Worm (Caenorhabditis elegans) whole organism, young adult: ENCODE data around the gene srx-119.

Source experiments
- B0336.3 ChIP-seq: fragments of 200-800 bp; sonication (Bioruptor generic); IDR thresholded peaks from 2 replicates; pipeline ENCODE4 v1.3.6; 2022; ENCODE audit warnings: missing genetic modification characterization, missing compliant biosample characterization
- C17E4.6 ChIP-seq: fragments of 200-800 bp; sonication (Bioruptor generic); IDR thresholded peaks from 2 replicates; pipeline ENCODE4 v1.3.6; 2022; ENCODE audit warnings: missing genetic modification reagents, missing genetic modification characterization, missing compliant biosample characterization
- F10E7.11 ChIP-seq: sonication (generic microtip); optimal IDR thresholded peaks from 2 replicates; lab custom pipeline; 2017; ENCODE audit warnings: mild to moderate bottlenecking, missing genetic modification characterization, moderate library complexity, missing compliant biosample characterization
- F37B4.10 ChIP-seq: fragments of 200-800 bp; sonication (Bioruptor generic); IDR thresholded peaks from 2 replicates; pipeline ENCODE4 v1.3.6; 2022; ENCODE audit warnings: missing genetic modification characterization, missing compliant biosample characterization
- F39B2.1 ChIP-seq: fragments of 200-800 bp; sonication (Bioruptor generic); IDR thresholded peaks from 2 replicates; pipeline ENCODE4 v1.3.6; 2022; ENCODE audit warnings: missing genetic modification reagents, missing genetic modification characterization, missing compliant biosample characterization
- F49E8.2 ChIP-seq: sonication (generic microtip); optimal IDR thresholded peaks from 3 replicates; lab custom pipeline; 2017; ENCODE audit warnings: missing genetic modification characterization, mild to moderate bottlenecking, missing compliant biosample characterization, antibody characterized with exemption, moderate library complexity; ENCODE audit not compliant: insufficient read depth
- F52B5.7 ChIP-seq: sonication (generic microtip); optimal IDR thresholded peaks from 2 replicates; lab custom pipeline; 2016; ENCODE audit warnings: mild to moderate bottlenecking, missing genetic modification characterization, missing compliant biosample characterization
- F57C9.4 ChIP-seq: sonication (generic microtip); optimal IDR thresholded peaks from 2 replicates; lab custom pipeline; 2017; ENCODE audit warnings: mild to moderate bottlenecking, missing genetic modification characterization, missing compliant biosample characterization
- K11D2.4 ChIP-seq: fragments of 200-800 bp; sonication (Bioruptor generic); IDR thresholded peaks from 2 replicates; pipeline ENCODE4 v1.3.6; 2022; ENCODE audit warnings: missing genetic modification reagents, missing genetic modification characterization, missing compliant biosample characterization
- Y56A3A.18 ChIP-seq: fragments of 200-800 bp; sonication (Bioruptor generic); IDR thresholded peaks from 2 replicates; pipeline ENCODE4 v1.3.6; 2022; ENCODE audit warnings: missing genetic modification reagents, missing genetic modification characterization, missing compliant biosample characterization
- ZK185.1 ChIP-seq: sonication (generic microtip); optimal IDR thresholded peaks from 2 replicates; lab custom pipeline; 2016; ENCODE audit warnings: mild to moderate bottlenecking, missing genetic modification characterization, missing compliant biosample characterization; ENCODE audit not compliant: poor library complexity, severe bottlenecking
- attf-5 ChIP-seq: fragments of 200-800 bp; sonication (Bioruptor generic); optimal IDR thresholded peaks from 2 replicates; lab custom pipeline; 2018; ENCODE audit warnings: mild to moderate bottlenecking, missing genetic modification characterization, missing compliant biosample characterization
- bed-2 ChIP-seq: fragments of 200-800 bp; sonication (Bioruptor generic); IDR thresholded peaks from 2 replicates; pipeline ENCODE4 v1.3.6; 2022; ENCODE audit warnings: missing genetic modification reagents, missing genetic modification characterization, missing compliant biosample characterization
- ceh-40 ChIP-seq: fragments of 200-800 bp; sonication (Bioruptor generic); IDR thresholded peaks from 2 replicates; pipeline ENCODE4 v1.3.6; 2022; ENCODE audit warnings: missing genetic modification characterization, missing compliant biosample characterization
- ceh-58 ChIP-seq: fragments of 200-800 bp; sonication (Bioruptor generic); IDR thresholded peaks from 2 replicates; pipeline ENCODE4 v1.3.6; 2022; ENCODE audit warnings: missing genetic modification characterization, missing compliant biosample characterization
- ceh-79 ChIP-seq: sonication (generic microtip); optimal IDR thresholded peaks from 2 replicates; lab custom pipeline; 2017; ENCODE audit warnings: mild to moderate bottlenecking, missing genetic modification characterization, missing compliant biosample characterization
- ceh-91 ChIP-seq: fragments of 200-800 bp; sonication (Bioruptor generic); IDR thresholded peaks from 2 replicates; pipeline ENCODE4 v1.3.6; 2022; ENCODE audit warnings: missing genetic modification reagents, missing genetic modification characterization, missing compliant biosample characterization
- die-1 ChIP-seq: sonication (generic microtip); optimal IDR thresholded peaks from 2 replicates; lab custom pipeline; 2016; ENCODE audit warnings: missing genotype, mild to moderate bottlenecking, missing genetic modification characterization, missing compliant biosample characterization
- dpl-1 ChIP-seq: fragments of 150-350 bp; optimal IDR thresholded peaks from 2 replicates; lab custom pipeline; 2014; ENCODE audit warnings: missing biosample characterization, missing genetic modification reagents, missing genetic modification characterization
- efl-1 ChIP-seq: fragments of 150-350 bp; optimal IDR thresholded peaks from 2 replicates; lab custom pipeline; 2014; ENCODE audit warnings: missing biosample characterization, missing genetic modification reagents, missing genetic modification characterization
- egl-18 ChIP-seq: fragments of 200-800 bp; sonication (Bioruptor generic); IDR thresholded peaks from 2 replicates; pipeline ENCODE4 v1.3.6; 2022; ENCODE audit warnings: missing genetic modification reagents, missing genetic modification characterization, missing compliant biosample characterization
- egl-44 ChIP-seq: fragments of 200-800 bp; sonication (Bioruptor generic); IDR thresholded peaks from 2 replicates; pipeline ENCODE4 v1.3.6; 2022; ENCODE audit warnings: missing genetic modification reagents, missing genetic modification characterization, missing compliant biosample characterization
- ekl-4 ChIP-seq: fragments of 200-800 bp; sonication (Bioruptor generic); IDR thresholded peaks from 2 replicates; pipeline ENCODE4 v1.3.6; 2022; ENCODE audit warnings: missing genetic modification reagents, missing genetic modification characterization, missing compliant biosample characterization
- ets-4 ChIP-seq: fragments of 200-800 bp; sonication (Bioruptor generic); optimal IDR thresholded peaks from 2 replicates; lab custom pipeline; 2018; ENCODE audit warnings: mild to moderate bottlenecking, missing genetic modification characterization, missing compliant biosample characterization
- hmg-1.2 ChIP-seq: fragments of 200-800 bp; sonication (Bioruptor generic); IDR thresholded peaks from 2 replicates; pipeline ENCODE4 v1.3.6; 2022; ENCODE audit warnings: missing genetic modification reagents, missing genetic modification characterization, missing compliant biosample characterization
- let-607 ChIP-seq, 2 experiments: fragments of 200-800 bp in 1 of 2; sonication (Bioruptor generic) in 1 of 2; sonication (generic microtip) in 1 of 2; optimal IDR thresholded peaks; 2 replicates each; lab custom pipeline; 2016 to 2018; ENCODE audit warnings: mild to moderate bottlenecking in 2 of 2, missing compliant biosample characterization in 2 of 2, missing genetic modification characterization in 2 of 2, moderate library complexity in 2 of 2, missing genotype in 1 of 2
- lin-40 ChIP-seq: sonication (generic microtip); optimal IDR thresholded peaks from 2 replicates; lab custom pipeline; 2016; ENCODE audit warnings: missing genetic modification characterization, mild to moderate bottlenecking, missing compliant biosample characterization, missing genotype, missing genetic modification reagents
- lsl-1 ChIP-seq: fragments of 200-800 bp; sonication (Bioruptor generic); optimal IDR thresholded peaks from 2 replicates; lab custom pipeline; 2018; ENCODE audit warnings: mild to moderate bottlenecking, missing genetic modification characterization, moderate library complexity, missing compliant biosample characterization
- madf-8 ChIP-seq: fragments of 200-800 bp; sonication (Bioruptor generic); conservative IDR thresholded peaks from 2 replicates; pipeline ENCODE4 v1.3.6; 2022; ENCODE audit warnings: missing genetic modification reagents, missing genetic modification characterization, missing compliant biosample characterization
- mel-28 ChIP-seq: sonication (generic microtip); optimal IDR thresholded peaks from 2 replicates; lab custom pipeline; 2016; ENCODE audit warnings: borderline replicate concordance, mild to moderate bottlenecking, missing genetic modification characterization, missing compliant biosample characterization
- nfya-1 ChIP-seq: sonication (generic microtip); optimal IDR thresholded peaks from 2 replicates; lab custom pipeline; 2017; ENCODE audit warnings: antibody characterized with exemption, missing compliant biosample characterization, missing genetic modification characterization, borderline replicate concordance; ENCODE audit not compliant: insufficient read depth
- nfyb-1 ChIP-seq: fragments of 200-800 bp; sonication (Bioruptor generic); IDR thresholded peaks from 2 replicates; pipeline ENCODE4 v1.3.6; 2022; ENCODE audit warnings: missing genetic modification reagents, missing genetic modification characterization, missing compliant biosample characterization
- nhr-179 ChIP-seq: sonication (generic microtip); optimal IDR thresholded peaks from 2 replicates; lab custom pipeline; 2016; ENCODE audit warnings: mild to moderate bottlenecking, missing genetic modification characterization, missing compliant biosample characterization
- nhr-80 ChIP-seq: sonication (generic microtip); optimal IDR thresholded peaks from 2 replicates; lab custom pipeline; 2016; ENCODE audit warnings: missing genetic modification characterization, missing compliant biosample characterization
- rcor-1 ChIP-seq: fragments of 200-800 bp; sonication (Bioruptor generic); IDR thresholded peaks from 2 replicates; pipeline ENCODE4 v1.3.6; 2022; ENCODE audit warnings: missing genetic modification reagents, missing genetic modification characterization, missing compliant biosample characterization
- sdz-38 ChIP-seq: sonication (generic microtip); optimal IDR thresholded peaks from 2 replicates; lab custom pipeline; 2016; ENCODE audit warnings: missing genotype, missing genetic modification characterization, missing compliant biosample characterization
- snpc-1.1 ChIP-seq: sonication (generic microtip); optimal IDR thresholded peaks from 2 replicates; lab custom pipeline; 2017; ENCODE audit warnings: missing genetic modification characterization, mild to moderate bottlenecking, missing compliant biosample characterization, antibody characterized with exemption, moderate library complexity, missing genotype, missing genetic modification reagents; ENCODE audit not compliant: insufficient read depth
- sptf-2 ChIP-seq: fragments of 200-800 bp; sonication (Bioruptor generic); optimal IDR thresholded peaks from 2 replicates; lab custom pipeline; 2018; ENCODE audit warnings: mild to moderate bottlenecking, missing genetic modification characterization, missing compliant biosample characterization
- unc-130 ChIP-seq: sonication (generic microtip); optimal IDR thresholded peaks from 2 replicates; lab custom pipeline; 2016; ENCODE audit warnings: missing genetic modification reagents, missing genetic modification characterization, missing compliant biosample characterization
- unc-62 ChIP-seq: fragments of 150-350 bp; optimal IDR thresholded peaks from 2 replicates; lab custom pipeline; 2014; ENCODE audit warnings: missing biosample characterization, missing genetic modification reagents, missing genetic modification characterization
- ztf-18 ChIP-seq: sonication (generic microtip); optimal IDR thresholded peaks from 2 replicates; lab custom pipeline; 2016; ENCODE audit warnings: missing genotype, mild to moderate bottlenecking, missing genetic modification characterization, missing compliant biosample characterization
- ztf-22 ChIP-seq: fragments of 200-800 bp; sonication (Bioruptor generic); optimal IDR thresholded peaks from 2 replicates; lab custom pipeline; 2018; ENCODE audit warnings: mild to moderate bottlenecking, missing genetic modification characterization, moderate library complexity, missing compliant biosample characterization
- ztf-25 ChIP-seq: fragments of 200-800 bp; sonication (Bioruptor generic); IDR thresholded peaks from 2 replicates; pipeline ENCODE4 v1.3.6; 2022; ENCODE audit warnings: missing genetic modification reagents, missing genetic modification characterization, missing compliant biosample characterization

The srx-119 gene

ce11 chrII:12511866-12512265, 16.2 kb upstream of the srx-119 start, which contains the start of gene srh-73:
Gene srh-73 (plus strand): TSS chrII:12512166.
- TF ChIP-seq unc-130 (GFP tag; lab: Kevin White, UChicago) (no peak), ceh-40 (no peak), K11D2.4 (GFP tag; lab: Robert Waterston, UW) (no peak), ZK185.1 (no peak), bed-2 (GFP tag; lab: Robert Waterston, UW) (no peak), attf-5 (no peak), die-1 (tag; lab: Kevin White, UChicago) (no peak), ztf-25 (no peak), nfya-1 (tag; lab: Kevin White, UChicago) (no peak)

ce11 chrII:12514620-12515019, 13.4 kb upstream of the srx-119 start, which contains the start of gene srh-69:
Gene srh-69 (minus strand): TSS chrII:12514720.
- TF ChIP-seq ceh-91 (no peak), C17E4.6 (GFP tag; lab: Robert Waterston, UW) (no peak), egl-18 (no peak), ztf-22 (GFP tag; lab: Kevin White, UChicago) (no peak), Y56A3A.18 (GFP tag; lab: Robert Waterston, UW) (no peak), F10E7.11 (tag; lab: Kevin White, UChicago) (no peak), nfyb-1 (GFP tag; lab: Robert Waterston, UW) (no peak), hmg-1.2 (no peak), ets-4 (GFP tag; lab: Kevin White, UChicago) (no peak), ztf-18 (tag; lab: Kevin White, UChicago) (no peak), sdz-38 (tag; lab: Kevin White, UChicago) (no peak), nhr-179 (tag; lab: Kevin White, UChicago) (no peak), lin-40 (tag; lab: Kevin White, UChicago) (no peak)

- TF ChIP-seq mel-28 (tag; lab: Kevin White, UChicago) (no peak), nfyb-1 (GFP tag; lab: Robert Waterston, UW) (no peak), F49E8.2 (tag; lab: Kevin White, UChicago) (no peak), F37B4.10 (GFP tag; lab: Robert Waterston, UW) (no peak), ztf-18 (tag; lab: Kevin White, UChicago) (no peak), madf-8 (GFP tag; lab: Robert Waterston, UW) (no peak), B0336.3 (GFP tag; lab: Robert Waterston, UW) (no peak), F52B5.7 (tag; lab: Kevin White, UChicago) (no peak), ztf-25 (no peak)
Observed at ce11 chrII:12516313-12516712, 11.7 kb upstream of the srx-119 start, which contains the start of gene srh-61. Gene srh-61 (minus strand): TSS chrII:12516413.

ce11 chrII:12518008-12518407, 10.0 kb upstream of the srx-119 start:
- TF ChIP-seq unc-62 (GFP tag; lab: Kevin White, UChicago) = peak; percentile 34
- TF ChIP-seq ceh-58 (GFP tag; lab: Robert Waterston, UW) = no peak
- TF ChIP-seq nhr-80 (tag; lab: Kevin White, UChicago) = peak; percentile 35
- peak; percentile 58 for TF ChIP-seq let-607 (tag; optimal IDR thresholded peaks at IDR 0.05; lab: Kevin White, UChicago)

- TF ChIP-seq egl-44 = peak; percentile 37; the same call in 1 of the 2 replicates
- no peak for TF ChIP-seq dpl-1
- TF ChIP-seq rcor-1 = no peak
- no peak for TF ChIP-seq F39B2.1
- TF ChIP-seq F57C9.4 (tag; lab: Kevin White, UChicago) = no peak
- TF ChIP-seq snpc-1.1 (tag; lab: Kevin White, UChicago) = no peak
- no peak for TF ChIP-seq ceh-79 (tag; lab: Kevin White, UChicago)
- TF ChIP-seq lsl-1 = no peak
- no peak for TF ChIP-seq efl-1 (GFP tag; lab: Kevin White, UChicago)
- peak; percentile 48 for TF ChIP-seq lin-40 (tag; lab: Kevin White, UChicago)
- no peak for TF ChIP-seq sptf-2 (GFP tag; lab: Kevin White, UChicago)
- TF ChIP-seq ekl-4 = 0 out of 2 replicates have a peak, but pooled peaks have one; percentile 8
Observed at ce11 chrII:12518809-12519344, 9.2 kb upstream of the srx-119 start, which contains the start of gene srh-70. Gene srh-70 (minus strand): TSS chrII:12518859.
